Worm (Caenorhabditis elegans) whole organism, mixed stage, embryonic: ENCODE measurements around the gene eng-1.

Experiments used
- M03D4.4 ChIP-seq: sonication (generic microtip); optimal IDR thresholded peaks from 2 replicates; lab custom pipeline; 2017; ENCODE audit warnings: mild to moderate bottlenecking, missing genetic modification characterization, missing compliant biosample characterization
- bed-3 ChIP-seq: fragments of 200-800 bp; sonication (Bioruptor generic); optimal IDR thresholded peaks from 3 replicates; lab custom pipeline; 2018; ENCODE audit warnings: mild to moderate bottlenecking, missing genetic modification characterization, moderate library complexity, missing compliant biosample characterization
- blmp-1 ChIP-seq: fragments of 150-350 bp; optimal IDR thresholded peaks from 2 replicates; lab custom pipeline; 2014; ENCODE audit warnings: missing biosample characterization, missing genetic modification characterization
- ceh-39 ChIP-seq: fragments of 150-350 bp; optimal IDR thresholded peaks from 2 replicates; lab custom pipeline; 2014; ENCODE audit warnings: missing biosample characterization, missing genetic modification characterization
- ceh-43 ChIP-seq: fragments of 200-800 bp; sonication (Bioruptor generic); optimal IDR thresholded peaks from 2 replicates; lab custom pipeline; 2018; ENCODE audit warnings: mild to moderate bottlenecking, missing genetic modification characterization, moderate library complexity, missing compliant biosample characterization
- ceh-83 ChIP-seq: fragments of 200-800 bp; sonication (Bioruptor generic); optimal IDR thresholded peaks from 2 replicates; lab custom pipeline; 2018; ENCODE audit warnings: mild to moderate bottlenecking, missing genetic modification characterization, missing compliant biosample characterization
- cnd-1 ChIP-seq: fragments of 200-800 bp; sonication (Bioruptor generic); optimal IDR thresholded peaks from 2 replicates; lab custom pipeline; 2018; ENCODE audit warnings: mild to moderate bottlenecking, missing genetic modification characterization, missing compliant biosample characterization
- drap-1 ChIP-seq: fragments of 200-800 bp; sonication (Bioruptor generic); optimal IDR thresholded peaks from 3 replicates; lab custom pipeline; 2018; ENCODE audit warnings: mild to moderate bottlenecking, missing genetic modification characterization, missing compliant biosample characterization
- elt-1 ChIP-seq: sonication (generic microtip); optimal IDR thresholded peaks from 2 replicates; lab custom pipeline; 2017; ENCODE audit warnings: missing genetic modification characterization, mild to moderate bottlenecking, missing compliant biosample characterization, antibody characterized with exemption, moderate library complexity, borderline replicate concordance; ENCODE audit not compliant: insufficient read depth
- elt-3 ChIP-seq: fragments of 150-350 bp; optimal IDR thresholded peaks from 2 replicates; lab custom pipeline; 2014; ENCODE audit warnings: missing biosample characterization, missing genetic modification characterization
- ham-2 ChIP-seq: fragments of 200-800 bp; sonication (Bioruptor generic); optimal IDR thresholded peaks from 2 replicates; lab custom pipeline; 2018; ENCODE audit warnings: mild to moderate bottlenecking, missing genetic modification characterization, missing compliant biosample characterization
- hlh-1 ChIP-seq: fragments of 150-350 bp; optimal IDR thresholded peaks from 2 replicates; lab custom pipeline; 2014; ENCODE audit warnings: missing biosample characterization, missing genetic modification reagents, missing genetic modification characterization
- lin-13 ChIP-seq: fragments of 150-350 bp; optimal IDR thresholded peaks from 2 replicates; lab custom pipeline; 2014; ENCODE audit warnings: missing biosample characterization, missing genetic modification characterization
- lin-32 ChIP-seq: fragments of 200-800 bp; sonication (Bioruptor generic); optimal IDR thresholded peaks from 2 replicates; lab custom pipeline; 2018; ENCODE audit warnings: mild to moderate bottlenecking, missing genetic modification characterization, missing compliant biosample characterization
- lsy-2 ChIP-seq: fragments of 150-350 bp; optimal IDR thresholded peaks from 2 replicates; lab custom pipeline; 2014; ENCODE audit warnings: missing biosample characterization, missing genetic modification characterization
- mab-5 ChIP-seq: fragments of 150-350 bp; optimal IDR thresholded peaks from 2 replicates; lab custom pipeline; 2014; ENCODE audit warnings: missing biosample characterization, missing genetic modification characterization
- mep-1 ChIP-seq: fragments of 150-350 bp; optimal IDR thresholded peaks from 2 replicates; lab custom pipeline; 2017; ENCODE audit warnings: missing biosample characterization, missing genetic modification reagents, missing genetic modification characterization, inconsistent platforms
- mls-2 ChIP-seq: sonication (generic microtip); optimal IDR thresholded peaks from 2 replicates; lab custom pipeline; 2016; ENCODE audit warnings: mild to moderate bottlenecking, missing genetic modification characterization, moderate library complexity, missing compliant biosample characterization
- nhr-12 ChIP-seq: fragments of 150-350 bp; optimal IDR thresholded peaks from 2 replicates; lab custom pipeline; 2014; ENCODE audit warnings: missing biosample characterization, missing genetic modification characterization
- nhr-2 ChIP-seq: fragments of 150-350 bp; optimal IDR thresholded peaks from 2 replicates; lab custom pipeline; 2014; ENCODE audit warnings: missing biosample characterization, missing genetic modification characterization
- nhr-237 ChIP-seq: fragments of 150-350 bp; optimal IDR thresholded peaks from 2 replicates; lab custom pipeline; 2014; ENCODE audit warnings: missing biosample characterization, missing genetic modification characterization
- nhr-28 ChIP-seq: fragments of 150-350 bp; optimal IDR thresholded peaks from 2 replicates; lab custom pipeline; 2014; ENCODE audit warnings: missing biosample characterization, missing genetic modification characterization
- nhr-76 ChIP-seq: sonication (generic microtip); optimal IDR thresholded peaks from 2 replicates; lab custom pipeline; 2017; ENCODE audit warnings: missing biosample characterization, missing genetic modification characterization
- sem-2 ChIP-seq: fragments of 200-800 bp; sonication (Bioruptor generic); optimal IDR thresholded peaks from 2 replicates; lab custom pipeline; 2018; ENCODE audit warnings: mild to moderate bottlenecking, missing genetic modification characterization, missing compliant biosample characterization
- snpc-4 ChIP-seq: fragments of 150-350 bp; optimal IDR thresholded peaks from 2 replicates; lab custom pipeline; 2014; ENCODE audit warnings: missing biosample characterization, missing genetic modification characterization
- tbx-8 ChIP-seq: fragments of 200-800 bp; sonication (Bioruptor generic); optimal IDR thresholded peaks from 2 replicates; lab custom pipeline; 2018; ENCODE audit warnings: mild to moderate bottlenecking, missing genetic modification characterization, moderate library complexity, missing compliant biosample characterization
- unc-120 ChIP-seq: sonication (generic microtip); optimal IDR thresholded peaks from 2 replicates; lab custom pipeline; 2017; ENCODE audit warnings: missing genetic modification characterization, missing compliant biosample characterization; ENCODE audit not compliant: poor library complexity, severe bottlenecking
- unc-62 ChIP-seq: fragments of 150-350 bp; optimal IDR thresholded peaks from 2 replicates; lab custom pipeline; 2014; ENCODE audit warnings: missing biosample characterization, missing genetic modification reagents, missing genetic modification characterization
- zip-8 ChIP-seq: fragments of 150-350 bp; optimal IDR thresholded peaks from 2 replicates; lab custom pipeline; 2014; ENCODE audit warnings: missing biosample characterization, missing genetic modification characterization
- ztf-11 ChIP-seq: fragments of 150-350 bp; optimal IDR thresholded peaks from 2 replicates; lab custom pipeline; 2014; ENCODE audit warnings: missing biosample characterization, missing genetic modification characterization

Gene eng-1

ce11 chrIII:5892909-5893308, 24.6 kb upstream of the eng-1 start:
- TF ChIP-seq M03D4.4 (tag; lab: Kevin White, UChicago) (no peak), mls-2 (tag; lab: Kevin White, UChicago) (no peak), nhr-28 (tag; lab: Kevin White, UChicago) (no peak), blmp-1 (no peak), elt-3 (tag; lab: Kevin White, UChicago) (no peak), unc-62 (no peak), zip-8 (tag; lab: Kevin White, UChicago) (no peak), cnd-1 (tag; lab: Kevin White, UChicago) (no peak), nhr-12 (tag; lab: Kevin White, UChicago) (no peak), ceh-83 (GFP tag; lab: Kevin White, UChicago) (no peak), tbx-8 (GFP tag; lab: Kevin White, UChicago) (no peak), mab-5 (no peak), ceh-43 (GFP tag; lab: Kevin White, UChicago) (no peak), ceh-39 (tag; lab: Kevin White, UChicago) (no peak), drap-1 (GFP tag; lab: Kevin White, UChicago) (no peak), lin-32 (GFP tag; lab: Kevin White, UChicago) (no peak), snpc-4 (no peak), bed-3 (GFP tag; lab: Kevin White, UChicago) (no peak)

ce11 chrIII:5888675-5889074, 20.4 kb upstream of the eng-1 start, which contains the start of gene C28H8.8:
Gene C28H8.8, minus strand, starts transcription at chrIII:5888775.
- no peak for TF ChIP-seq sem-2 (GFP tag; lab: Kevin White, UChicago)
- TF ChIP-seq nhr-76 (tag; lab: Kevin White, UChicago) = no peak
- TF ChIP-seq ceh-83 (GFP tag; lab: Kevin White, UChicago) = no peak

ce11 chrIII:5886893-5887292, 18.6 kb upstream of the eng-1 start, which contains the start of gene C28H8.7:
Gene C28H8.7, minus strand, starts transcription at chrIII:5886993.
- no peak for TF ChIP-seq ceh-83 (GFP tag; lab: Kevin White, UChicago)
- no peak for TF ChIP-seq drap-1 (GFP tag; lab: Kevin White, UChicago)
- no peak for TF ChIP-seq bed-3 (GFP tag; lab: Kevin White, UChicago)
- no peak for TF ChIP-seq nhr-76 (tag; lab: Kevin White, UChicago)
- TF ChIP-seq nhr-28 (tag; lab: Kevin White, UChicago) = no peak
- no peak for TF ChIP-seq nhr-237 (tag; lab: Kevin White, UChicago)
- no peak for TF ChIP-seq blmp-1
- TF ChIP-seq ceh-43 (GFP tag; lab: Kevin White, UChicago) = no peak
- no peak for TF ChIP-seq ztf-11 (tag; lab: Kevin White, UChicago)
- TF ChIP-seq lsy-2 (tag; lab: Kevin White, UChicago) = no peak
- TF ChIP-seq snpc-4 = no peak
- no peak for TF ChIP-seq tbx-8 (GFP tag; lab: Kevin White, UChicago)
- TF ChIP-seq mep-1 (tag; lab: Kevin White, UChicago) = no peak
- no peak for TF ChIP-seq cnd-1 (tag; lab: Kevin White, UChicago)
- no peak for TF ChIP-seq lin-13 (tag; lab: Kevin White, UChicago)
- TF ChIP-seq ceh-39 (tag; lab: Kevin White, UChicago) = no peak
- TF ChIP-seq zip-8 (tag; lab: Kevin White, UChicago) = no peak
- no peak for TF ChIP-seq unc-120 (tag; lab: Kevin White, UChicago)

- TF ChIP-seq ceh-83 (GFP tag; lab: Kevin White, UChicago) (no peak), lin-13 (tag; lab: Kevin White, UChicago) (no peak), hlh-1 (tag; lab: Kevin White, UChicago) (no peak), elt-1 (tag; lab: Kevin White, UChicago) (no peak), nhr-2 (no peak), ceh-39 (tag; lab: Kevin White, UChicago) (no peak), mep-1 (tag; lab: Kevin White, UChicago) (no peak), nhr-28 (tag; lab: Kevin White, UChicago) (no peak), sem-2 (GFP tag; lab: Kevin White, UChicago) (no peak), nhr-76 (tag; lab: Kevin White, UChicago) (no peak), mls-2 (tag; lab: Kevin White, UChicago) (no peak)
Measured at ce11 chrIII:5884459-5884858, 16.2 kb upstream of the eng-1 start.

ce11 chrIII:5884007-5884406, 15.7 kb upstream of the eng-1 start, which contains the start of gene C28H8.5:
Gene C28H8.5, plus strand, starts transcription at chrIII:5884307.
- no peak for TF ChIP-seq sem-2 (GFP tag; lab: Kevin White, UChicago)
- TF ChIP-seq M03D4.4 (tag; lab: Kevin White, UChicago) = no peak
- no peak for TF ChIP-seq nhr-76 (tag; lab: Kevin White, UChicago)
- no peak for TF ChIP-seq mep-1 (tag; lab: Kevin White, UChicago)
- no peak for TF ChIP-seq lin-13 (tag; lab: Kevin White, UChicago)
- no peak for TF ChIP-seq snpc-4
- no peak for TF ChIP-seq ham-2 (GFP tag; lab: Kevin White, UChicago)
- TF ChIP-seq ceh-83 (GFP tag; lab: Kevin White, UChicago) = no peak
- no peak for TF ChIP-seq mab-5
- TF ChIP-seq nhr-12 (tag; lab: Kevin White, UChicago) = no peak
- TF ChIP-seq drap-1 (GFP tag; lab: Kevin White, UChicago) = no peak
